Fruit fly (Drosophila melanogaster) whole organism, adult: Measurements from ENCODE around the gene CG33795.

ENCODE experiments used
- CG11617 ChIP-seq: fragments of 200-800 bp; sonication (Bioruptor generic); optimal IDR thresholded peaks from 2 replicates; lab custom pipeline; 2017; ENCODE audit warnings: mild to moderate bottlenecking, missing biosample characterization, missing genetic modification reagents, missing genetic modification characterization
- CG12768 ChIP-seq: fragments of 200-800 bp; sonication (Bioruptor generic); optimal IDR thresholded peaks from 2 replicates; lab custom pipeline; 2017; ENCODE audit warnings: missing biosample characterization, missing genetic modification characterization, mild to moderate bottlenecking, moderate library complexity, missing genetic modification reagents
- CG14711 ChIP-seq: fragments of 200-800 bp; sonication (Bioruptor generic); optimal IDR thresholded peaks from 2 replicates; lab custom pipeline; 2018; ENCODE audit warnings: missing biosample characterization, mild to moderate bottlenecking, missing genetic modification characterization, moderate library complexity
- CG1620 ChIP-seq: fragments of 200-800 bp; sonication (Bioruptor generic); optimal IDR thresholded peaks from 2 replicates; lab custom pipeline; 2016; ENCODE audit warnings: missing biosample characterization, missing genetic modification characterization
- CG33017 ChIP-seq: fragments of 200-800 bp; sonication (Bioruptor generic); optimal IDR thresholded peaks from 2 replicates; lab custom pipeline; 2018; ENCODE audit warnings: missing biosample characterization, mild to moderate bottlenecking, missing genetic modification characterization, moderate library complexity
- CG5204 ChIP-seq: fragments of 200-800 bp; sonication (Bioruptor generic); optimal IDR thresholded peaks from 2 replicates; lab custom pipeline; 2016; ENCODE audit warnings: missing biosample characterization, missing genetic modification characterization
- CG7045 ChIP-seq: fragments of 200-800 bp; sonication (Bioruptor generic); optimal IDR thresholded peaks from 2 replicates; lab custom pipeline; 2017; ENCODE audit warnings: missing biosample characterization, mild to moderate bottlenecking, missing genetic modification characterization
- CG7101 ChIP-seq: fragments of 200-800 bp; sonication (Bioruptor generic); optimal IDR thresholded peaks from 2 replicates; lab custom pipeline; 2018; ENCODE audit warnings: missing biosample characterization, mild to moderate bottlenecking, missing genetic modification characterization, moderate library complexity
- Clk ChIP-seq: fragments of 200-800 bp; sonication (Bioruptor generic); optimal IDR thresholded peaks from 2 replicates; lab custom pipeline; 2017; ENCODE audit warnings: missing biosample characterization, missing genetic modification characterization
- Crg-1 ChIP-seq: fragments of 200-800 bp; sonication (Bioruptor generic); optimal IDR thresholded peaks from 2 replicates; lab custom pipeline; 2016; ENCODE audit warnings: missing biosample characterization, missing genetic modification characterization
- Hr96 ChIP-seq: fragments of 200-800 bp; sonication (Bioruptor generic); optimal IDR thresholded peaks from 2 replicates; lab custom pipeline; 2016; ENCODE audit warnings: missing biosample characterization, missing genetic modification characterization
- Mnt ChIP-seq: fragments of 200-800 bp; sonication (Bioruptor generic); optimal IDR thresholded peaks from 2 replicates; lab custom pipeline; 2016; ENCODE audit warnings: missing biosample characterization, mild to moderate bottlenecking, missing genetic modification characterization
- bab1 ChIP-seq: fragments of 200-800 bp; sonication (Bioruptor generic); optimal IDR thresholded peaks from 3 replicates; lab custom pipeline; 2019; ENCODE audit warnings: missing biosample characterization, mild to moderate bottlenecking, missing genetic modification characterization, moderate library complexity
- cic ChIP-seq: fragments of 200-800 bp; sonication (Bioruptor generic); optimal IDR thresholded peaks from 2 replicates; lab custom pipeline; 2017; ENCODE audit warnings: missing biosample characterization, mild to moderate bottlenecking, missing genetic modification characterization, moderate library complexity
- cnc ChIP-seq, 2 experiments: fragments of >200 bp; optimal IDR thresholded peaks; 2 replicates each; lab custom pipeline; 2017
- kay ChIP-seq: fragments of 200-800 bp; sonication (Bioruptor generic); peaks from one replicate; lab custom pipeline; 2016; ENCODE audit warnings: missing biosample characterization, missing genetic modification characterization, borderline replicate concordance
- ovo ChIP-seq: fragments of 200-800 bp; sonication (Bioruptor generic); optimal IDR thresholded peaks from 2 replicates; lab custom pipeline; 2016; ENCODE audit warnings: missing biosample characterization, missing genetic modification characterization
- pad ChIP-seq: fragments of 200-800 bp; sonication (Bioruptor generic); optimal IDR thresholded peaks from 3 replicates; lab custom pipeline; 2017; ENCODE audit warnings: missing biosample characterization, missing genetic modification characterization, mild to moderate bottlenecking, moderate library complexity, missing genetic modification reagents
- tj ChIP-seq: fragments of 200-800 bp; sonication (Bioruptor generic); optimal IDR thresholded peaks from 3 replicates; lab custom pipeline; 2017; ENCODE audit warnings: missing biosample characterization, mild to moderate bottlenecking, missing genetic modification characterization, moderate library complexity
- toe ChIP-seq: fragments of 200-800 bp; sonication (Bioruptor generic); optimal IDR thresholded peaks from 2 replicates; lab custom pipeline; 2016; ENCODE audit warnings: missing biosample characterization, missing genetic modification characterization

CG33795 gene

DNA sequence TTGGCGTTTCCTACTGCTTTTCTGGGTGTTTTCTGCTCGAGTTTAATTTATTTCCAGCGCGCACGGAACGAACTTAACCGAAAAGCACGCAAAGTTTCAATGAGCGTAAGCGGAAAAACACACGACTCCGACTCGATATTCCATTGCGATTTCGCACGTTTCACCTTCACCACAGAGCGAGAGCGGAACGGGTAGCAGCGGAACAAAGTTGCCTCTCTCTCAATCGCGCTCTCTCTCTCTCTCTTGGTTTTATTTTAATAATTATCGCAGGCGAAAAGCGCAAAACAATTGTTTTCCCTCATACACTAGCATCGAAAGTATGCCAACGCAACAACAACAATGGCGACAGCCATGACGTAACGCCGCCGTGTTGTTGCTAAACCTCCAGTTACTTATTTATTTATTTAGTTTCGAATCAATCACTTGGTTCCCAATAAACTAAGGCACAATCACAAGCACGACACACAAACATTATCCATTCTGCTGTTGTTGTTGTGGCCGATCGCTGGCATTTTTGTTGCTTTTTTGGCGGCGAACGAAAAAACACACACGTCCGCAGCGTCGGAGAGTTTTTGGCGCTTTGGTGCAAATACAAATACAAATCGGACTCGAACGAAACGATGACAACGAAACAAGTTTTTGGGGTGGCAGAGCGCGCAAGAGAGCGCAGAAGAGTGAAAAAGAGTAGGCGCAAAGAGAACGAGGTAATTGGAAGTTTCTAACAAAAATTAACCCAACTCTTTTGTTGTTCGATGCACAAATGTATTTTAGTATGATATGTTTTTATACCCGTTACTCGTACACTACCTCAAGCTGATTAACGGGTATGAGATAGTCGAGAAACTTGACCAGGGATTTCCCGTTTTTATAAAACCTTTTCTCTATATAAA lies 6.8 kb downstream of the CG33795 start, which contains the start of gene CG5151:
Gene CG5151, minus strand, starts transcription at position 552 of the 890 bp plus-strand sequence.
- TF ChIP-seq CG5204 (GFP tag; lab: Kevin White, UChicago) (no peak), cic (GFP tag; lab: Kevin White, UChicago) (peak; percentile 68), CG14711 (tag; lab: Kevin White, UChicago) (peak; percentile 5), ovo (GFP tag; lab: Kevin White, UChicago) (no peak), kay (GFP tag; lab: Kevin White, UChicago) (peak; percentile 32), bab1 (peak; percentile 24), CG1620 (GFP tag; lab: Kevin White, UChicago) (no peak), CG7045 (GFP tag; lab: Kevin White, UChicago) (peak; percentile 16), CG7101 (tag; lab: Kevin White, UChicago) (peak; percentile 32), cnc (optimal IDR thresholded peaks at IDR 0.05; lab: Kevin White, UChicago) (no peak), Crg-1 (GFP tag; lab: Kevin White, UChicago) (peak; percentile 2), tj (GFP tag; lab: Kevin White, UChicago) (peak; percentile 53), toe (GFP tag; lab: Kevin White, UChicago) (no peak), CG11617 (GFP tag; lab: Kevin White, UChicago) (peak; percentile 21), pad (GFP tag; lab: Kevin White, UChicago) (no peak), Hr96 (no peak), Mnt (GFP tag; lab: Kevin White, UChicago) (peak; percentile 48), CG33017 (tag; lab: Kevin White, UChicago) (peak; percentile 73), CG12768 (peak; percentile 21), Clk (GFP tag; lab: Kevin White, UChicago) (no peak)

- no peak for TF ChIP-seq CG7101 (tag; lab: Kevin White, UChicago)
- TF ChIP-seq CG7045 (GFP tag; lab: Kevin White, UChicago), result peak; percentile 57
- TF ChIP-seq Crg-1 (GFP tag; lab: Kevin White, UChicago), result no peak
- peak; percentile 20 for TF ChIP-seq CG14711 (tag; lab: Kevin White, UChicago)
- peak; percentile 11 for TF ChIP-seq CG11617 (GFP tag; lab: Kevin White, UChicago)
- no peak for TF ChIP-seq CG1620 (GFP tag; lab: Kevin White, UChicago)
- no peak for TF ChIP-seq cnc (optimal IDR thresholded peaks at IDR 0.05; lab: Kevin White, UChicago)
- no peak for TF ChIP-seq Clk (GFP tag; lab: Kevin White, UChicago)
- TF ChIP-seq kay (GFP tag; lab: Kevin White, UChicago), result no peak
- peak; percentile 59 for TF ChIP-seq CG12768
- no peak for TF ChIP-seq toe (GFP tag; lab: Kevin White, UChicago)
- peak; percentile 44 for TF ChIP-seq Hr96
- no peak for TF ChIP-seq bab1
- peak; percentile 3 for TF ChIP-seq tj (GFP tag; lab: Kevin White, UChicago)
- peak; percentile 9 for TF ChIP-seq pad (GFP tag; lab: Kevin White, UChicago)
- peak; percentile 27 for TF ChIP-seq CG33017 (tag; lab: Kevin White, UChicago)
- TF ChIP-seq ovo (GFP tag; lab: Kevin White, UChicago), result no peak
- TF ChIP-seq Mnt (GFP tag; lab: Kevin White, UChicago), result no peak
- no peak for TF ChIP-seq cic (GFP tag; lab: Kevin White, UChicago)
- TF ChIP-seq CG5204 (GFP tag; lab: Kevin White, UChicago), result peak; percentile 28
Measured at dm6 chr3L:16161847-16162556, 9.2 kb downstream of the CG33795 start.

DNA sequence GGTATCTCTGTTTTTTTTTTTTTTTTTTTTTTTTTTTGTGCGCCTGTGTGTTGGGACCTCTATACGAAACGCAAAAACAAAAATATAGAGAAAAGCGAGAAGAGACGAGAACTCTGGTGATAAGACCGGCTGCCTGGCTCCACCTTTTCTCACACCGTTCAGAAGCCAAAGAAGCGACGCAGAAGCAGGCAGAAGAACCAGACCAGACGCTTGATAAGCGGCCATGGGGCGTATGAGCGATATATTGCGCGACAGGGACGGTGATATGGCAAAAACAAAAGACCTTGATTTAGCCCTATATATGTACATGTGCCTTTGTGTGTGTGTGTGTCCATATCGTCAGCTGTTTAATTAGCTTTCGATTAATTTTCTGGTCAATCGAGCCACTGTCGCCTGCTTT lies 10.0 kb downstream of the CG33795 start:
- no peak for TF ChIP-seq bab1
- TF ChIP-seq cnc (optimal IDR thresholded peaks at IDR 0.05; lab: Kevin White, UChicago), result peak; percentile 42 to 67

- TF ChIP-seq Crg-1 (GFP tag; lab: Kevin White, UChicago), result no peak
- no peak for TF ChIP-seq bab1
- peak; percentile 33 for TF ChIP-seq CG14711 (tag; lab: Kevin White, UChicago)
- TF ChIP-seq CG5204 (GFP tag; lab: Kevin White, UChicago), result peak; percentile 56
- peak; percentile 72 for TF ChIP-seq kay (GFP tag; lab: Kevin White, UChicago)
- TF ChIP-seq CG7101 (tag; lab: Kevin White, UChicago), result no peak
- no peak for TF ChIP-seq Clk (GFP tag; lab: Kevin White, UChicago)
- peak; percentile 34 for TF ChIP-seq toe (GFP tag; lab: Kevin White, UChicago)
- TF ChIP-seq CG1620 (GFP tag; lab: Kevin White, UChicago), result no peak
- peak; percentile 57 for TF ChIP-seq CG7045 (GFP tag; lab: Kevin White, UChicago)
- peak; percentile 49 for TF ChIP-seq Hr96
- peak; percentile 6 for TF ChIP-seq ovo (GFP tag; lab: Kevin White, UChicago)
Measured at dm6 chr3L:16160420-16161069, 10.6 kb downstream of the CG33795 start.

dm6 chr3L:16160073-16160398 lies 11.1 kb downstream of the CG33795 start:
- TF ChIP-seq CG5204 (GFP tag; lab: Kevin White, UChicago), result peak; percentile 27
- no peak for TF ChIP-seq Clk (GFP tag; lab: Kevin White, UChicago)
- no peak for TF ChIP-seq CG11617 (GFP tag; lab: Kevin White, UChicago)
- no peak for TF ChIP-seq CG7045 (GFP tag; lab: Kevin White, UChicago)
- TF ChIP-seq cnc (optimal IDR thresholded peaks at IDR 0.05; lab: Kevin White, UChicago), result no peak
- TF ChIP-seq CG14711 (tag; lab: Kevin White, UChicago), result peak; percentile 9
- TF ChIP-seq ovo (GFP tag; lab: Kevin White, UChicago), result no peak
- TF ChIP-seq Crg-1 (GFP tag; lab: Kevin White, UChicago), result no peak
- no peak for TF ChIP-seq Hr96
- no peak for TF ChIP-seq CG1620 (GFP tag; lab: Kevin White, UChicago)
